Fruit fly (Drosophila melanogaster) whole organism, adult: ENCODE measurements around the gene CG1077.

Experiments used
- CG11617 ChIP-seq: fragments of 200-800 bp; sonication (Bioruptor generic); optimal IDR thresholded peaks from 2 replicates; lab custom pipeline; 2017; ENCODE audit warnings: mild to moderate bottlenecking, missing biosample characterization, missing genetic modification reagents, missing genetic modification characterization
- CG12768 ChIP-seq: fragments of 200-800 bp; sonication (Bioruptor generic); optimal IDR thresholded peaks from 2 replicates; lab custom pipeline; 2017; ENCODE audit warnings: missing biosample characterization, missing genetic modification characterization, mild to moderate bottlenecking, moderate library complexity, missing genetic modification reagents
- CG14711 ChIP-seq: fragments of 200-800 bp; sonication (Bioruptor generic); optimal IDR thresholded peaks from 2 replicates; lab custom pipeline; 2018; ENCODE audit warnings: missing biosample characterization, mild to moderate bottlenecking, missing genetic modification characterization, moderate library complexity
- CG1620 ChIP-seq: fragments of 200-800 bp; sonication (Bioruptor generic); optimal IDR thresholded peaks from 2 replicates; lab custom pipeline; 2016; ENCODE audit warnings: missing biosample characterization, missing genetic modification characterization
- CG33017 ChIP-seq: fragments of 200-800 bp; sonication (Bioruptor generic); optimal IDR thresholded peaks from 2 replicates; lab custom pipeline; 2018; ENCODE audit warnings: missing biosample characterization, mild to moderate bottlenecking, missing genetic modification characterization, moderate library complexity
- CG5204 ChIP-seq: fragments of 200-800 bp; sonication (Bioruptor generic); optimal IDR thresholded peaks from 2 replicates; lab custom pipeline; 2016; ENCODE audit warnings: missing biosample characterization, missing genetic modification characterization
- CG7045 ChIP-seq: fragments of 200-800 bp; sonication (Bioruptor generic); optimal IDR thresholded peaks from 2 replicates; lab custom pipeline; 2017; ENCODE audit warnings: missing biosample characterization, mild to moderate bottlenecking, missing genetic modification characterization
- CG7101 ChIP-seq: fragments of 200-800 bp; sonication (Bioruptor generic); optimal IDR thresholded peaks from 2 replicates; lab custom pipeline; 2018; ENCODE audit warnings: missing biosample characterization, mild to moderate bottlenecking, missing genetic modification characterization, moderate library complexity
- Clk ChIP-seq: fragments of 200-800 bp; sonication (Bioruptor generic); optimal IDR thresholded peaks from 2 replicates; lab custom pipeline; 2017; ENCODE audit warnings: missing biosample characterization, missing genetic modification characterization
- Crg-1 ChIP-seq: fragments of 200-800 bp; sonication (Bioruptor generic); optimal IDR thresholded peaks from 2 replicates; lab custom pipeline; 2016; ENCODE audit warnings: missing biosample characterization, missing genetic modification characterization
- Hr96 ChIP-seq: fragments of 200-800 bp; sonication (Bioruptor generic); optimal IDR thresholded peaks from 2 replicates; lab custom pipeline; 2016; ENCODE audit warnings: missing biosample characterization, missing genetic modification characterization
- Mnt ChIP-seq: fragments of 200-800 bp; sonication (Bioruptor generic); optimal IDR thresholded peaks from 2 replicates; lab custom pipeline; 2016; ENCODE audit warnings: missing biosample characterization, mild to moderate bottlenecking, missing genetic modification characterization
- bab1 ChIP-seq: fragments of 200-800 bp; sonication (Bioruptor generic); optimal IDR thresholded peaks from 3 replicates; lab custom pipeline; 2019; ENCODE audit warnings: missing biosample characterization, mild to moderate bottlenecking, missing genetic modification characterization, moderate library complexity
- cic ChIP-seq: fragments of 200-800 bp; sonication (Bioruptor generic); optimal IDR thresholded peaks from 2 replicates; lab custom pipeline; 2017; ENCODE audit warnings: missing biosample characterization, mild to moderate bottlenecking, missing genetic modification characterization, moderate library complexity
- cnc ChIP-seq, 2 experiments: fragments of >200 bp; optimal IDR thresholded peaks; 2 replicates each; lab custom pipeline; 2017
- kay ChIP-seq: fragments of 200-800 bp; sonication (Bioruptor generic); peaks from one replicate; lab custom pipeline; 2016; ENCODE audit warnings: missing biosample characterization, missing genetic modification characterization, borderline replicate concordance
- ovo ChIP-seq: fragments of 200-800 bp; sonication (Bioruptor generic); optimal IDR thresholded peaks from 2 replicates; lab custom pipeline; 2016; ENCODE audit warnings: missing biosample characterization, missing genetic modification characterization
- pad ChIP-seq: fragments of 200-800 bp; sonication (Bioruptor generic); optimal IDR thresholded peaks from 3 replicates; lab custom pipeline; 2017; ENCODE audit warnings: missing biosample characterization, missing genetic modification characterization, mild to moderate bottlenecking, moderate library complexity, missing genetic modification reagents
- tj ChIP-seq: fragments of 200-800 bp; sonication (Bioruptor generic); optimal IDR thresholded peaks from 3 replicates; lab custom pipeline; 2017; ENCODE audit warnings: missing biosample characterization, mild to moderate bottlenecking, missing genetic modification characterization, moderate library complexity
- toe ChIP-seq: fragments of 200-800 bp; sonication (Bioruptor generic); optimal IDR thresholded peaks from 2 replicates; lab custom pipeline; 2016; ENCODE audit warnings: missing biosample characterization, missing genetic modification characterization

Gene CG1077

dm6 chr3R:6154773-6155295 is 12.4 kb upstream of the CG1077 start:
- TF ChIP-seq CG14711 (no peak), cnc (optimal IDR thresholded peaks at IDR 0.05; lab: Kevin White, UChicago) (no peak), CG5204 (GFP tag; lab: Kevin White, UChicago) (no peak), Crg-1 (no peak), toe (GFP tag; lab: Kevin White, UChicago) (no peak), CG7045 (GFP tag; lab: Kevin White, UChicago) (no peak), Hr96 (GFP tag; lab: Kevin White, UChicago) (no peak), Clk (GFP tag; lab: Kevin White, UChicago) (no peak), kay (GFP tag; lab: Kevin White, UChicago) (no peak), ovo (GFP tag; lab: Kevin White, UChicago) (no peak), pad (GFP tag; lab: Kevin White, UChicago) (no peak)

dm6 chr3R:6156963-6157498 is 10.3 kb upstream of the CG1077 start, which contains the start of gene CG31559:
TSS of gene CG31559 (minus strand) at chr3R:6157235.
- no peak for TF ChIP-seq CG11617

- TF ChIP-seq CG7045 (GFP tag; lab: Kevin White, UChicago) (no peak), CG11617 (no peak), toe (GFP tag; lab: Kevin White, UChicago) (no peak), Crg-1 (no peak), tj (GFP tag; lab: Kevin White, UChicago) (no peak), ovo (GFP tag; lab: Kevin White, UChicago) (no peak)
Measured at dm6 chr3R:6170737-6171136, 3.5 kb downstream of the CG1077 start.

- TF ChIP-seq CG5204 (GFP tag; lab: Kevin White, UChicago) = no peak
- no peak for TF ChIP-seq CG12768 (GFP tag; lab: Kevin White, UChicago)
- no peak for TF ChIP-seq Hr96 (GFP tag; lab: Kevin White, UChicago)
- TF ChIP-seq CG7101 = no peak
- no peak for TF ChIP-seq CG14711
- no peak for TF ChIP-seq CG7045 (GFP tag; lab: Kevin White, UChicago)
- TF ChIP-seq ovo (GFP tag; lab: Kevin White, UChicago) = no peak
- no peak for TF ChIP-seq pad (GFP tag; lab: Kevin White, UChicago)
- TF ChIP-seq kay (GFP tag; lab: Kevin White, UChicago) = no peak
- TF ChIP-seq tj (GFP tag; lab: Kevin White, UChicago) = no peak
- TF ChIP-seq CG11617 = no peak
- TF ChIP-seq CG1620 (GFP tag; lab: Kevin White, UChicago) = no peak
- no peak for TF ChIP-seq Crg-1
- no peak for TF ChIP-seq CG33017 (tag; lab: Kevin White, UChicago)
- TF ChIP-seq Clk (GFP tag; lab: Kevin White, UChicago) = no peak
- TF ChIP-seq Mnt = no peak
- TF ChIP-seq bab1 (GFP tag; lab: Kevin White, UChicago) = no peak
Measured at dm6 chr3R:6173249-6173648, 6.0 kb downstream of the CG1077 start, which contains the start of gene Osi1. TSS of gene Osi1 (plus strand) at chr3R:6173549.

- no peak for TF ChIP-seq CG33017 (tag; lab: Kevin White, UChicago)
- no peak for TF ChIP-seq Clk (GFP tag; lab: Kevin White, UChicago)
- TF ChIP-seq Mnt = no peak
- TF ChIP-seq kay (GFP tag; lab: Kevin White, UChicago) = no peak
- TF ChIP-seq CG7101 = no peak
- TF ChIP-seq CG5204 (GFP tag; lab: Kevin White, UChicago) = no peak
- no peak for TF ChIP-seq bab1 (GFP tag; lab: Kevin White, UChicago)
- TF ChIP-seq cic (GFP tag; lab: Kevin White, UChicago) = no peak
- TF ChIP-seq Hr96 (GFP tag; lab: Kevin White, UChicago) = no peak
- no peak for TF ChIP-seq cnc (optimal IDR thresholded peaks at IDR 0.05; lab: Kevin White, UChicago)
- no peak for TF ChIP-seq Crg-1
- TF ChIP-seq CG14711 = no peak
- no peak for TF ChIP-seq CG12768 (GFP tag; lab: Kevin White, UChicago)
- no peak for TF ChIP-seq CG7045 (GFP tag; lab: Kevin White, UChicago)
- no peak for TF ChIP-seq CG11617
- no peak for TF ChIP-seq pad (GFP tag; lab: Kevin White, UChicago)
- TF ChIP-seq ovo (GFP tag; lab: Kevin White, UChicago) = no peak
Measured at dm6 chr3R:6182511-6182910, 15.2 kb downstream of the CG1077 start.

dm6 chr3R:6187015-6187414 is 19.7 kb downstream of the CG1077 start, which contains the start of gene NPFR:
TSS of gene NPFR (plus strand) at chr3R:6187315.
- TF ChIP-seq Mnt (no peak), toe (GFP tag; lab: Kevin White, UChicago) (no peak), Clk (GFP tag; lab: Kevin White, UChicago) (no peak)

- TF ChIP-seq Mnt (no peak), ovo (GFP tag; lab: Kevin White, UChicago) (no peak), tj (GFP tag; lab: Kevin White, UChicago) (no peak), cnc (optimal IDR thresholded peaks at IDR 0.05; lab: Kevin White, UChicago) (no peak), CG14711 (no peak), CG12768 (GFP tag; lab: Kevin White, UChicago) (no peak), CG7045 (GFP tag; lab: Kevin White, UChicago) (no peak), CG1620 (GFP tag; lab: Kevin White, UChicago) (no peak), kay (GFP tag; lab: Kevin White, UChicago) (no peak)
Measured at dm6 chr3R:6196416-6196815, 29.1 kb downstream of the CG1077 start.
